Worm (Caenorhabditis elegans): ENCODE measurements around the gene F25E5.2.

ce11 chrV:7460898-7461297 lies 5.8 kb downstream of the F25E5.2 start, which contains the start of gene srh-92:
- TF ChIP-seq sdz-38 (tag; optimal IDR thresholded peaks at IDR 0.05) (no peak), Y95B8A.8 (GFP tag; IDR thresholded peaks at IDR 0.05) (no peak), sea-2 (GFP tag; IDR thresholded peaks at IDR 0.05) (no peak), zim-3 (tag; optimal IDR thresholded peaks at IDR 0.05) (no peak), nfyb-1 (GFP tag; IDR thresholded peaks at IDR 0.05) (no peak), tbx-9 (tag; optimal IDR thresholded peaks at IDR 0.05; ENCODE audit: borderline replicate concordance) (no peak), Y53F4B.3 (GFP tag; IDR thresholded peaks at IDR 0.05) (no peak), nfya-1 (tag; optimal IDR thresholded peaks at IDR 0.05; ENCODE audit: borderline replicate concordance, insufficient read depth) (no peak)
